Worm (Caenorhabditis elegans): Measurements from ENCODE around the gene srd-63.

DNA sequence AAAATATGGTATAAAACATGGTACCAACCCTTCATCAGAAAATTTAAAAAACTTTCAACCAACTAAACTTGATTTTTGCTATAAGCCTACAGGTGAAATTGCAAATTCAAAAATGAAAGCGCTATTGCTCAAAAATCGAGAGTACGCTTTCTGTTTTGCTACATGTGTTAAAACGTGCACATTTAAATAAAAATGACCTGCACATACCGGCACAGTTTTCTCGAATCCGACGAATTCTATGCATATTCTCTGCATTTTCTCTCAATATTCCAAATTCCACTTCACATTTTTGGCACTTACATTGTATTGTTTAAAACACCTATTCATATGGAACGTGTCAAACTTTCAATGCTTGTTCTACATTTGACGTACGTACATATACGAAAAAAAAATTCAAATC is 16.9 kb upstream of the srd-63 start, which contains the start of gene srh-145:
- TF ChIP-seq ztf-4 (tag; optimal IDR thresholded peaks at IDR 0.05) = no peak
- TF ChIP-seq nhr-77 (tag; optimal IDR thresholded peaks at IDR 0.05) = no peak
- TF ChIP-seq egl-27 (tag; optimal IDR thresholded peaks at IDR 0.05) = no peak
- no peak for TF ChIP-seq R02D3.7 (tag; optimal IDR thresholded peaks at IDR 0.05)
- no peak for TF ChIP-seq fkh-10 (GFP tag; optimal IDR thresholded peaks at IDR 0.05)
